Worm (Caenorhabditis elegans) whole organism, L2 larva: ENCODE measurements around the gene srt-74.

ENCODE experiments used
- C34F6.9 ChIP-seq: fragments of 150-350 bp; optimal IDR thresholded peaks from 2 replicates; lab custom pipeline; 2014; ENCODE audit warnings: missing biosample characterization, missing genetic modification characterization
- F13H6.1 ChIP-seq: sonication (generic microtip); optimal IDR thresholded peaks from 2 replicates; lab custom pipeline; 2016; ENCODE audit warnings: missing genetic modification characterization, missing compliant biosample characterization
- R02D3.7 ChIP-seq: fragments of 150-350 bp; optimal IDR thresholded peaks from 2 replicates; lab custom pipeline; 2014; ENCODE audit warnings: missing biosample characterization, missing genetic modification characterization
- Y55F3AM.14 ChIP-seq: fragments of 200-800 bp; sonication (Bioruptor generic); optimal IDR thresholded peaks from 2 replicates; lab custom pipeline; 2018; ENCODE audit warnings: mild to moderate bottlenecking, missing genetic modification characterization, missing compliant biosample characterization
- alr-1 ChIP-seq: fragments of 150-350 bp; optimal IDR thresholded peaks from 2 replicates; lab custom pipeline; 2014; ENCODE audit warnings: missing biosample characterization, missing genetic modification characterization
- aly-2 ChIP-seq: fragments of 150-350 bp; optimal IDR thresholded peaks from 2 replicates; lab custom pipeline; 2014; ENCODE audit warnings: missing biosample characterization, missing genetic modification characterization
- ama-1 ChIP-seq: fragments of 150-350 bp; optimal IDR thresholded peaks from 2 replicates; lab custom pipeline; 2018; ENCODE audit warnings: inconsistent platforms
- crh-2 ChIP-seq: sonication (generic microtip); optimal IDR thresholded peaks from 2 replicates; lab custom pipeline; 2017; ENCODE audit warnings: missing biosample characterization, missing genetic modification characterization
- dmd-4 ChIP-seq: sonication (generic microtip); optimal IDR thresholded peaks from 2 replicates; lab custom pipeline; 2017; ENCODE audit warnings: missing biosample characterization, missing genetic modification characterization
- elt-1 ChIP-seq: fragments of 150-350 bp; optimal IDR thresholded peaks from 2 replicates; lab custom pipeline; 2014; ENCODE audit warnings: missing biosample characterization, missing genetic modification characterization
- fos-1 ChIP-seq: fragments of 150-350 bp; optimal IDR thresholded peaks from 2 replicates; lab custom pipeline; 2014; ENCODE audit warnings: missing biosample characterization, missing genetic modification characterization
- gmeb-1 ChIP-seq: fragments of 150-350 bp; optimal IDR thresholded peaks from 2 replicates; lab custom pipeline; 2014; ENCODE audit warnings: missing biosample characterization, missing genetic modification characterization
- lin-11 ChIP-seq: fragments of 150-350 bp; sonication (generic microtip); optimal IDR thresholded peaks from 2 replicates; lab custom pipeline; 2014; ENCODE audit warnings: missing biosample characterization, missing genetic modification characterization, inconsistent platforms, mixed read lengths
- lin-13 ChIP-seq: fragments of 150-350 bp; optimal IDR thresholded peaks from 2 replicates; lab custom pipeline; 2014; ENCODE audit warnings: missing biosample characterization, missing genetic modification reagents, missing genetic modification characterization
- lsy-2 ChIP-seq, 2 experiments: fragments of 150-350 bp in 1 of 2; sonication (generic microtip) in 1 of 2; optimal IDR thresholded peaks; 2 replicates each; lab custom pipeline; 2014 to 2017; ENCODE audit warnings: missing biosample characterization in 2 of 2, missing genetic modification characterization in 2 of 2
- nhr-10 ChIP-seq: sonication (generic microtip); optimal IDR thresholded peaks from 2 replicates; lab custom pipeline; 2017; ENCODE audit warnings: missing biosample characterization, missing genetic modification characterization
- nhr-12 ChIP-seq: fragments of 150-350 bp; optimal IDR thresholded peaks from 2 replicates; lab custom pipeline; 2014; ENCODE audit warnings: missing biosample characterization, missing genetic modification characterization
- nhr-129 ChIP-seq: fragments of 150-350 bp; optimal IDR thresholded peaks from 2 replicates; lab custom pipeline; 2014; ENCODE audit warnings: missing biosample characterization, missing genetic modification characterization
- nhr-21 ChIP-seq: fragments of 150-350 bp; optimal IDR thresholded peaks from 2 replicates; lab custom pipeline; 2014; ENCODE audit warnings: missing biosample characterization, missing genetic modification characterization
- nhr-23 ChIP-seq: fragments of 150-350 bp; optimal IDR thresholded peaks from 2 replicates; lab custom pipeline; 2014; ENCODE audit warnings: missing biosample characterization, missing genetic modification reagents, missing genetic modification characterization
- nhr-25 ChIP-seq: fragments of 150-350 bp; sonication (generic microtip); optimal IDR thresholded peaks from 3 replicates; lab custom pipeline; 2014; ENCODE audit warnings: missing biosample characterization, missing genetic modification characterization
- nhr-6 ChIP-seq: fragments of 150-350 bp; optimal IDR thresholded peaks from 2 replicates; lab custom pipeline; 2014; ENCODE audit warnings: missing biosample characterization, missing genetic modification characterization
- peb-1 ChIP-seq: fragments of 150-350 bp; optimal IDR thresholded peaks from 2 replicates; lab custom pipeline; 2014; ENCODE audit warnings: missing biosample characterization, missing genetic modification characterization
- sem-4 ChIP-seq: fragments of 150-350 bp; optimal IDR thresholded peaks from 2 replicates; lab custom pipeline; 2014; ENCODE audit warnings: missing biosample characterization, missing genetic modification reagents, missing genetic modification characterization
- skn-1 ChIP-seq: sonication (generic microtip); optimal IDR thresholded peaks from 2 replicates; lab custom pipeline; 2017; ENCODE audit warnings: missing biosample characterization, missing genetic modification characterization
- sma-9 ChIP-seq, 2 experiments: fragments of 150-350 bp in 1 of 2; sonication (generic microtip) in 1 of 2; optimal IDR thresholded peaks; 2 replicates each; lab custom pipeline; 2014 to 2016; ENCODE audit warnings: missing genetic modification characterization in 2 of 2, mild to moderate bottlenecking in 1 of 2, missing biosample characterization in 1 of 2, missing compliant biosample characterization in 1 of 2, missing genetic modification reagents in 1 of 2, moderate library complexity in 1 of 2
- snpc-4 ChIP-seq: fragments of 150-350 bp; optimal IDR thresholded peaks from 2 replicates; lab custom pipeline; 2014; ENCODE audit warnings: missing biosample characterization, missing genetic modification characterization
- unc-55 ChIP-seq: fragments of 150-350 bp; sonication (generic microtip); optimal IDR thresholded peaks from 3 replicates; lab custom pipeline; 2014; ENCODE audit warnings: missing biosample characterization, missing genetic modification reagents, missing genetic modification characterization
- zag-1 ChIP-seq: fragments of 150-350 bp; optimal IDR thresholded peaks from 2 replicates; lab custom pipeline; 2014; ENCODE audit warnings: missing biosample characterization, missing genetic modification characterization
- ztf-1 ChIP-seq: fragments of 200-800 bp; sonication (Bioruptor generic); conservative IDR thresholded peaks from 2 replicates; pipeline ENCODE4 v1.3.6; 2022; ENCODE audit warnings: missing genetic modification characterization, missing compliant biosample characterization
- ztf-11 ChIP-seq: sonication (generic microtip); optimal IDR thresholded peaks from 2 replicates; lab custom pipeline; 2017; ENCODE audit warnings: missing biosample characterization, missing genetic modification characterization
- ztf-4 ChIP-seq: fragments of 150-350 bp; optimal IDR thresholded peaks from 2 replicates; lab custom pipeline; 2014; ENCODE audit warnings: missing biosample characterization, missing genetic modification characterization

Gene srt-74

ce11 chrV:14282222-14282709 is at the start of gene srt-74, which contains the start of gene F40G12.9:
srt-74 (minus strand) TSS chrV:14282322.
F40G12.9 (plus strand) TSS chrV:14282659.
- no peak for TF ChIP-seq snpc-4 (tag; lab: Kevin White, UChicago)
- TF ChIP-seq elt-1 (tag; lab: Kevin White, UChicago) = no peak
- TF ChIP-seq gmeb-1 (tag; lab: Kevin White, UChicago) = no peak
- no peak for TF ChIP-seq nhr-12 (tag; lab: Kevin White, UChicago)
- no peak for TF ChIP-seq ztf-1 (GFP tag; lab: Robert Waterston, UW)
- TF ChIP-seq ama-1 (lab: Kevin White, UChicago) = no peak
- TF ChIP-seq peb-1 (tag; lab: Kevin White, UChicago) = no peak
- TF ChIP-seq nhr-23 = no peak
- TF ChIP-seq, all 48 proteins: peak for 0

ce11 chrV:14331477-14331876 is 49.4 kb upstream of the srt-74 start, which contains the start of gene F47B8.8:
F47B8.8 (plus strand) TSS chrV:14331733.
- TF ChIP-seq lin-11 = no peak
- peak; percentile 30 for TF ChIP-seq nhr-25 (tag; lab: Kevin White, UChicago)

- no peak for TF ChIP-seq nhr-25 (tag; lab: Kevin White, UChicago)
- TF ChIP-seq, all 48 proteins: peak for 0
These were observed 46.7 kb upstream of the srt-74 start, which contains the start of gene pepm-1 for ce11 chrV:14328806-14329205. pepm-1 (plus strand) TSS chrV:14329106.

- TF ChIP-seq nhr-25 (tag; lab: Kevin White, UChicago) = no peak
- no peak for TF ChIP-seq nhr-23
- no peak for TF ChIP-seq skn-1 (tag; lab: Kevin White, UChicago)
- TF ChIP-seq ztf-11 (tag; lab: Kevin White, UChicago) = no peak
- TF ChIP-seq nhr-21 (tag; lab: Kevin White, UChicago) = no peak
- no peak for TF ChIP-seq nhr-6 (tag; lab: Kevin White, UChicago)
- no peak for TF ChIP-seq nhr-10 (tag; lab: Kevin White, UChicago)
- no peak for TF ChIP-seq aly-2 (tag; lab: Kevin White, UChicago)
- no peak for TF ChIP-seq R02D3.7
- no peak for TF ChIP-seq alr-1 (tag; lab: Kevin White, UChicago)
- no peak for TF ChIP-seq zag-1 (tag; lab: Kevin White, UChicago)
- no peak for TF ChIP-seq sem-4 (tag; lab: Kevin White, UChicago)
- TF ChIP-seq peb-1 (tag; lab: Kevin White, UChicago) = no peak
These were observed 45.7 kb upstream of the srt-74 start, which contains the start of gene F47B8.5 for ce11 chrV:14327776-14328175. F47B8.5 (minus strand) TSS chrV:14327876.

- TF ChIP-seq crh-2 = no peak
- TF ChIP-seq elt-1 (tag; lab: Kevin White, UChicago) = no peak
- TF ChIP-seq fos-1 (tag; lab: Kevin White, UChicago) = peak; percentile 26
- no peak for TF ChIP-seq ztf-4 (tag; lab: Kevin White, UChicago)
These were observed 42.7 kb upstream of the srt-74 start, which contains the start of the genes F47B8.4 and F47B8.18 for ce11 chrV:14324502-14325467. F47B8.4 (minus strand) TSS chrV:14324673. F47B8.18 (minus strand) TSS chrV:14325464.

ce11 chrV:14322743-14323142 is 40.6 kb upstream of the srt-74 start, which contains the start of gene F47B8.3:
F47B8.3 (minus strand) TSS chrV:14323003.
- TF ChIP-seq snpc-4 (tag; lab: Kevin White, UChicago) (peak; percentile 46), Y55F3AM.14 (GFP tag; lab: Kevin White, UChicago) (no peak), fos-1 (tag; lab: Kevin White, UChicago) (peak; percentile 1), crh-2 (peak; percentile 56), nhr-25 (tag; lab: Kevin White, UChicago) (peak; percentile 1), alr-1 (tag; lab: Kevin White, UChicago) (no peak), lsy-2 (tag; optimal IDR thresholded peaks at IDR 0.05; lab: Kevin White, UChicago) (peak in 1 of 2 experiments; percentile 62), sma-9 (GFP tag; optimal IDR thresholded peaks at IDR 0.05; lab: Kevin White, UChicago) (peak; percentile 27), sma-9 (tag; optimal IDR thresholded peaks at IDR 0.05; lab: Kevin White, UChicago) (no peak), ama-1 (lab: Kevin White, UChicago) (peak; percentile 59), lin-13 (GFP tag; lab: Kevin White, UChicago) (peak; percentile 25), gmeb-1 (tag; lab: Kevin White, UChicago) (peak; percentile 23), nhr-6 (tag; lab: Kevin White, UChicago) (no peak), C34F6.9 (tag; lab: Kevin White, UChicago) (peak; percentile 83), unc-55 (GFP tag; lab: Kevin White, UChicago) (peak; percentile 62), sem-4 (tag; lab: Kevin White, UChicago) (peak; percentile 25), dmd-4 (tag; lab: Kevin White, UChicago) (no peak), F13H6.1 (tag; lab: Kevin White, UChicago) (peak; percentile 15), nhr-129 (peak; percentile 65), elt-1 (tag; lab: Kevin White, UChicago) (no peak)
